Worm (Caenorhabditis elegans): ENCODE results near the gene ZK945.6.

The ZK945.6 gene

ce11 chrII:10122465-10122864 is 15.7 kb upstream of the ZK945.6 start, which contains the start of gene F27E5.7:
Gene F27E5.7, plus strand, starts transcription at chrII:10122765.
- TF ChIP-seq F10E7.11 (tag; optimal IDR thresholded peaks at IDR 0.05) (no peak), dpl-1 (GFP tag; optimal IDR thresholded peaks at IDR 0.05) (no peak), sea-2 (GFP tag; IDR thresholded peaks at IDR 0.05) (no peak), ztf-28 (GFP tag; IDR thresholded peaks at IDR 0.05) (no peak), lir-1 (GFP tag; conservative IDR thresholded peaks at IDR 0.05) (no peak), F49E8.2 (tag; optimal IDR thresholded peaks at IDR 0.05; ENCODE audit: insufficient read depth) (no peak), tbp1 (GFP tag; optimal IDR thresholded peaks at IDR 0.05) (no peak), Y95B8A.8 (GFP tag; IDR thresholded peaks at IDR 0.05) (no peak), B0019.2 (GFP tag; conservative IDR thresholded peaks at IDR 0.05) (no peak), lag-1 (GFP tag; IDR thresholded peaks at IDR 0.05) (no peak), akir-1 (GFP tag; optimal IDR thresholded peaks at IDR 0.05) (no peak), athp-1 (tag; optimal IDR thresholded peaks at IDR 0.05) (no peak), nfyb-1 (GFP tag; IDR thresholded peaks at IDR 0.05) (no peak), T26A5.8 (tag; optimal IDR thresholded peaks at IDR 0.05) (no peak), xnd-1 (tag; optimal IDR thresholded peaks at IDR 0.05) (no peak), lin-35 (GFP tag; optimal IDR thresholded peaks at IDR 0.05) (no peak), C06A6.2 (GFP tag; conservative IDR thresholded peaks at IDR 0.05) (no peak)

DNA sequence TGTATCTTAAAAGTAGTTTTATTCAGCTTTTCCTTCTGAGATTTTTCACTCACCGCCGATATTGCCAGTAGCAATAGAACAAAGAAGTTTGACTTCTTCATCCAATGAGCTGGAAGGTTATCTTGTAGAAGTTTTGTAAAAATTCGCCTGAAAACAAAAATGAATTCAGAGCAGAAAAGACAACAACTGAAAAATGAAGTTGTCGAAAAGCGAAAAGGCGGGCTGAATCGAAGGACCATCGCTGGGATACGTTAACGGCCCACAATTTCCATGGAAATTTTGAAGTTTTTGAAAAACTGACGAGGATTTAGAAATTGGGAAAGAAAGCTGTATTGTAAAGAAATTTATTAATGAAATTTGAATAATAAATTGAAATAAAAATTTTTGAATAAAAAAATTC is 15.0 kb upstream of the ZK945.6 start, which contains the start of gene lov-1:
Gene lov-1, minus strand, starts transcription at position 101 of the 400 bp plus-strand sequence.
- no peak for TF ChIP-seq hlh-12 (tag; optimal IDR thresholded peaks at IDR 0.05)

- TF ChIP-seq somi-1 (GFP tag; optimal IDR thresholded peaks at IDR 0.05): no peak
- peak; percentile 53; the same call in 1 of the 2 replicates for TF ChIP-seq zfh-2 (GFP tag; conservative IDR thresholded peaks at IDR 0.05)
Measured at ce11 chrII:10116690-10117089, 9.9 kb upstream of the ZK945.6 start.

DNA sequence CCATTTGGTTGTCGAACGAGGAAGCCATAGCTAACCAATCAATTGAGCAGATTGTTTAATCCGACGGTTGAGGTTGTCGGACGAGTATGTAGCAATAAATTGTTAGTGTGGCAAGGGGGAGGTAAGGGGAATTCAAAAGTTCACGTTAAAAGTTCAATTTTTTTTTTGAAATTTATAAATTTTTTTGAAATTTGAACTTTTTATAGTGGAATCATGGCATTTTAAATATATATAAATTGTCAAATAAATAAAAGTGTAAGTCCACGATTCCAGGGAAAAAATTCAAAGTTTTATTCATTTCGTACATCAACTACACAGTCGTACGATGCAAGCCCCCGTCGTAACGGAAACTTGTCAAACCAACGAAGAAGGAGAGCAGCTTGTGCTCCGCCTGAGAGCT is 1.6 kb upstream of the ZK945.6 start, which contains the start of the genes ZK945.7 and ZK945.8:
Gene ZK945.7, minus strand, starts transcription at position 101 of the 400 bp plus-strand sequence.
Gene ZK945.8, plus strand, starts transcription at position 275 of the 400 bp plus-strand sequence.
- no peak for TF ChIP-seq snpc-3.4 (tag; optimal IDR thresholded peaks at IDR 0.05)
- TF ChIP-seq mel-28 (tag; optimal IDR thresholded peaks at IDR 0.05; ENCODE audit: borderline replicate concordance): no peak
- TF ChIP-seq sptf-2 (GFP tag; optimal IDR thresholded peaks at IDR 0.05): no peak
- no peak for TF ChIP-seq F57A8.1 (GFP tag; optimal IDR thresholded peaks at IDR 0.05)
- no peak for TF ChIP-seq egrh-3 (GFP tag; IDR thresholded peaks at IDR 0.05)
- TF ChIP-seq him-1 (tag; optimal IDR thresholded peaks at IDR 0.05): no peak

DNA sequence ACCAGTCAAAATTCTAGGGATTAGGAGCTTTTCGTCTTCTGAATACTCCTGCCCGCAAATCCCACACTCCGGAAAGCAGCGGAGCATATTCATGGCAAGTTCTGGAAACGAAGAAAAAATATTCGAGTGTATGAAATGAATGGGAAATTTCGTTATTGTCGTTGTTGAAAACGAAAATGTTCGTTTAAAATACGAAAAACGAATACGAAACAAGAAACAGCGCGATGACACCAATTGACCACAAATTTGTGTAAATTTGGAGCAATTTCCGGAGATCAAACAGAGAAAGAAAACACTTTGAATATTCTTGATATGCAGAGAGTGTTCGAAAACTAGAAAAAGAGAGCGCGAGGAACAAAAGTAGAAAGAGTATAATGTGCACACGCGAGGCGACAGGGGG is 1.2 kb downstream of the ZK945.6 start, which contains the start of gene ZK945.4:
Gene ZK945.4, minus strand, starts transcription at position 101 of the 400 bp plus-strand sequence.
- TF ChIP-seq F23B12.7 (tag; optimal IDR thresholded peaks at IDR 0.05; ENCODE audit: insufficient read depth): no peak
- no peak for TF ChIP-seq T26A5.8 (tag; optimal IDR thresholded peaks at IDR 0.05)
- no peak for TF ChIP-seq madf-10 (tag; optimal IDR thresholded peaks at IDR 0.05)
- TF ChIP-seq egrh-3 (GFP tag; IDR thresholded peaks at IDR 0.05): no peak
- no peak for TF ChIP-seq mcd-1 (GFP tag; IDR thresholded peaks at IDR 0.05)
- TF ChIP-seq F22D6.2 (tag; optimal IDR thresholded peaks at IDR 0.05): no peak
- no peak for TF ChIP-seq lin-35 (GFP tag; optimal IDR thresholded peaks at IDR 0.05)
- TF ChIP-seq ztf-3 (GFP tag; optimal IDR thresholded peaks at IDR 0.05): no peak
- no peak for TF ChIP-seq hmg-1.2 (GFP tag; IDR thresholded peaks at IDR 0.05)
- no peak for TF ChIP-seq zim-3 (tag; optimal IDR thresholded peaks at IDR 0.05)
- no peak for TF ChIP-seq lin-26 (GFP tag; IDR thresholded peaks at IDR 0.05)
- TF ChIP-seq cebp-1 (GFP tag; IDR thresholded peaks at IDR 0.05): no peak
- TF ChIP-seq cebp-1 (tag; optimal IDR thresholded peaks at IDR 0.05): no peak
- TF ChIP-seq aptf-2 (GFP tag; conservative IDR thresholded peaks at IDR 0.05): no peak
- no peak for TF ChIP-seq F52B5.7 (tag; optimal IDR thresholded peaks at IDR 0.05)

Measured in whole organism, young adult.